Worm (Caenorhabditis elegans) whole organism, young adult: ENCODE data around the gene F44E5.17.

Experiments used
- ama-1 ChIP-seq, 3 experiments: fragments of 150-350 bp in 1 of 3; sonication (generic microtip) in 2 of 3; optimal IDR thresholded peaks; 2 replicates each; lab custom pipeline; 2014 to 2018; ENCODE audit warnings: missing biosample characterization in 2 of 3, missing genetic modification characterization in 2 of 3, missing genetic modification reagents in 2 of 3
- ceh-79 ChIP-seq: sonication (generic microtip); optimal IDR thresholded peaks from 2 replicates; lab custom pipeline; 2017; ENCODE audit warnings: mild to moderate bottlenecking, missing genetic modification characterization, missing compliant biosample characterization
- hlh-26 ChIP-seq: fragments of 200-800 bp; sonication (Bioruptor generic); conservative IDR thresholded peaks from 2 replicates; pipeline ENCODE4 v1.3.6; 2022; ENCODE audit warnings: missing genetic modification reagents, missing genetic modification characterization, missing compliant biosample characterization
- hmg-20 ChIP-seq: fragments of 200-800 bp; sonication (Bioruptor generic); IDR thresholded peaks from 2 replicates; pipeline ENCODE4 v1.3.6; 2022; ENCODE audit warnings: missing genetic modification reagents, missing genetic modification characterization, missing compliant biosample characterization
- hsf-1 ChIP-seq: fragments of 200-800 bp; sonication (Bioruptor generic); IDR thresholded peaks from 2 replicates; pipeline ENCODE4 v1.3.6; 2022; ENCODE audit warnings: missing genetic modification reagents, missing genetic modification characterization, missing compliant biosample characterization
- madf-10 ChIP-seq: sonication (generic microtip); optimal IDR thresholded peaks from 2 replicates; lab custom pipeline; 2016; ENCODE audit warnings: mild to moderate bottlenecking, missing genetic modification characterization, missing compliant biosample characterization
- mes-4 ChIP-seq: sonication (generic microtip); optimal IDR thresholded peaks from 2 replicates; lab custom pipeline; 2016; ENCODE audit warnings: missing genotype, missing genetic modification characterization, missing compliant biosample characterization
- snpc-1.1 ChIP-seq: sonication (generic microtip); optimal IDR thresholded peaks from 2 replicates; lab custom pipeline; 2017; ENCODE audit warnings: missing genetic modification characterization, mild to moderate bottlenecking, missing compliant biosample characterization, antibody characterized with exemption, moderate library complexity, missing genotype, missing genetic modification reagents; ENCODE audit not compliant: insufficient read depth
- snpc-4 ChIP-seq, 5 experiments: fragments of 150-350 bp in 1 of 5; sonication (generic microtip) in 4 of 5; optimal IDR thresholded peaks; 2 replicates each; lab custom pipeline; 2014 to 2018; ENCODE audit warnings: missing genetic modification characterization in 5 of 5, missing biosample characterization in 3 of 5, antibody characterized with exemption in 2 of 5, mild to moderate bottlenecking in 2 of 5, missing compliant biosample characterization in 2 of 5, missing genotype in 2 of 5, moderate library complexity in 2 of 5, missing genetic modification reagents in 1 of 5
- unc-130 ChIP-seq: sonication (generic microtip); optimal IDR thresholded peaks from 2 replicates; lab custom pipeline; 2016; ENCODE audit warnings: missing genetic modification reagents, missing genetic modification characterization, missing compliant biosample characterization
- zim-3 ChIP-seq: sonication (generic microtip); optimal IDR thresholded peaks from 2 replicates; lab custom pipeline; 2017; ENCODE audit warnings: mild to moderate bottlenecking, missing genetic modification characterization, moderate library complexity, missing compliant biosample characterization
- ztf-28 ChIP-seq: fragments of 200-800 bp; sonication (Bioruptor generic); IDR thresholded peaks from 2 replicates; pipeline ENCODE4 v1.3.6; 2022; ENCODE audit warnings: missing genetic modification reagents, missing genetic modification characterization, missing compliant biosample characterization

DNA sequence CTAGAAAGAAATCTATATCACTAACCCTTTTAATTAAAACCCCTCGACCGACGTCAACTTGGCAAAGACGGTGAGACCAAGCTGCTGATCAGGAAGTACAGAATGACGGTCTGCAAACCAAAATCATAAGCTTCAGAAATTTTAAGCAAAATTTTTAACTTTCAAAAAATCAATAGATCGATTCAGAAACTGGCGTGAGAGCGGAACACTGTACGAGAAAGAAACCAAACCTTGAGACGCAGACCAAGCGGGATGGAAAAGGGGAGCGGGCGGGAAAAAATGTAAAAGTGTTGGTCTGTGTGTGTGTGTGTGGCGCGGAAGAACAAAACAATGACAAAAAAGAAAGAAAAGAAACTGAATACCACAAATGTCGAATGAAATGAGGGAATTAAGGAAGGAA, at the start of gene F44E5.17, which contains the start of gene gpb-1:
- TF ChIP-seq madf-10 (tag; lab: Kevin White, UChicago) (no peak), hsf-1 (no peak), snpc-4 (GFP tag; optimal IDR thresholded peaks at IDR 0.05; lab: Kevin White, UChicago) (no peak), snpc-4 (tag; optimal IDR thresholded peaks at IDR 0.05; lab: Kevin White, UChicago) (no peak), snpc-1.1 (tag; lab: Kevin White, UChicago) (no peak), mes-4 (tag; lab: Kevin White, UChicago) (no peak), ama-1 (optimal IDR thresholded peaks at IDR 0.05; lab: Kevin White, UChicago) (no peak), ama-1 (GFP tag; optimal IDR thresholded peaks at IDR 0.05; lab: Kevin White, UChicago) (no peak), ceh-79 (no peak), hmg-20 (GFP tag; lab: Robert Waterston, UW) (no peak), unc-130 (no peak), hlh-26 (GFP tag; lab: Robert Waterston, UW) (no peak), zim-3 (tag; lab: Kevin White, UChicago) (no peak), ztf-28 (no peak)
